Worm (Caenorhabditis elegans): Measurements from ENCODE around the gene dsl-1.

Gene dsl-1

DNA sequence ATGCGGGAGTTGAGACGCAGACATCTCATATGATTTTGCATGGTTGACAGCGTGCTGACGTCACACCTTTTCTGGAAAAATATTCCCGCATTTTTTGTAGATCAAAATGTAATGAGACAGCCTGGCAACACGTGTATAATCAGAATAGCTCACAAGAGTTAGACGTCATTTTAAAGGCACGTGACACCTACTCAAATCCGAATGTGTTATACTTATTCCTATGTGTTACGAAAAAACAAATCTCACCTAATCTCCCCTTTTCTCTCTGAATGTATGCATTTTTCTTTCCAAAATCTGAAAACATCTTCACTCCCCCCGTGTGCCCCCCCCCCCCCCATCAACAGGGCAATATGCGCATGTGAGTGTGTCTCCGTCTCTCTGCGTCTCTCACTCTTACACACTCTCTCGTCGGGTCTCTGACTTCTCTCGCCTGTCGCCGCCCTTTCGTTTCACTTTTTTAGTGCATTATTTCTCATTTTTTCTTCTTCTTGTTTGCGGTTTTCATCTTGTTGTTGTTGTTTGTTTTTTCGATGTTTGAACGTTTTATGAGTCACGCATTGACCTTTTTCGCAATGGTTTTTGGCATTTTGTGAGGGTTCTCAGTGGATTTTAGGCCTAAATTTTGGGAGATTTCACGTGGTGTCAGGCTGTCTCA is 39.4 kb downstream of the dsl-1 start:
- no peak for TF ChIP-seq unc-62 (GFP tag; optimal IDR thresholded peaks at IDR 0.05)

DNA sequence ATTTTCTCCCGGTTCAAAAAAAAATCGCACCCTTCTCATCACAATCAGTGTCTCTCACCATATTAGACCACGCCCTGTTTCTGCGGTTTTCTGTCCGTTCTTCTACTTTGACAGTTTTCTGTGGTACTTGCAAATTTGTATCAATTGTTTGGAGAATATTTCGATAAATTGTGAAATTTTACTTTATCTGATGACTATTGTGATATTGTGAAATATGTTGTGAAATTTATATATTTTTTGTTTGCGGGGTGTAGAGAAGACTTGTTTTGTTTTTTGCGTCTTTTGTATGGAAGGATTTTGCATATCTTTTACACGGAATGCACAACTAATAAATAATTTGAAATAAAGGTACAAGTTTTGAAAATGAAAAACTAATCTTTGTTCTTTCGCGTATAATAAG is 40.5 kb downstream of the dsl-1 start:
- TF ChIP-seq unc-62 (GFP tag; optimal IDR thresholded peaks at IDR 0.05): no peak

ce11 chrIV:1163126-1163525 is 44.8 kb downstream of the dsl-1 start, which contains the start of gene C50A2.7:
C50A2.7 (plus strand) TSS chrIV:1163426.
- no peak for TF ChIP-seq unc-62 (GFP tag; optimal IDR thresholded peaks at IDR 0.05)

- no peak for TF ChIP-seq unc-62 (GFP tag; optimal IDR thresholded peaks at IDR 0.05)
Measured at ce11 chrIV:1160386-1160785, 47.5 kb downstream of the dsl-1 start, which contains the start of gene ets-8. ets-8 (minus strand) TSS chrIV:1160486.

DNA sequence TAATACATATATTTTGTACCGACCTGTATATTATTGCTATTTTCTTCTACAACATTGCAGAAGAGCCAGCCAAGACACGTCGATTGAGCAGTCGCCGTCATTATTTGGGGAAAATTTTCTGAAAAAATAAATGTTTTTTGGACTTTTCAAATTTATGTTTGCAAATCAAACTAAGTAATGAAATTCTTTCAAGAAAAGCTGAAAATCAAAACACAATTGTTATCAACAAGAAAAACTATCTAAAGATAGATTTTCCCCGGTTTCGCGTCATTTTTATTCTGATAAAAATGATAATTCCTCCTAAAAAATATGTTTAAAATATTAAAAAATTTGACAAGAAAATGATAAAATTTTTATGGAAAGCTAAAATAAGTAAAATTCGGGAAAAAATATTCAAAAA is 50.0 kb downstream of the dsl-1 start, which contains the start of gene C50A2.3:
C50A2.3 (minus strand) TSS at position 101 of the 400 bp plus-strand sequence.
- TF ChIP-seq unc-62 (GFP tag; optimal IDR thresholded peaks at IDR 0.05): no peak
